Fruit fly (Drosophila melanogaster) whole organism, embryonic: Measurements from ENCODE around the gene CG31817.

Experiments
- Bgb ChIP-seq: fragments of 200-800 bp; sonication (Bioruptor generic); IDR thresholded peaks from 2 replicates; pipeline ENCODE4 v1.3.6; 2022; ENCODE audit warnings: missing biosample characterization, missing genetic modification characterization; ENCODE audit not compliant: partially characterized antibody
- CG10147 ChIP-seq: fragments of 200-800 bp; sonication (Bioruptor generic); optimal IDR thresholded peaks from 2 replicates; lab custom pipeline; 2019; ENCODE audit warnings: missing biosample characterization, mild to moderate bottlenecking, missing genetic modification characterization, moderate library complexity
- CG14860 ChIP-seq: fragments of 200-800 bp; sonication (Bioruptor generic); IDR thresholded peaks from 3 replicates; pipeline ENCODE4 v1.3.6; 2022; ENCODE audit warnings: missing biosample characterization, missing genetic modification characterization; ENCODE audit not compliant: partially characterized antibody
- CG16813 ChIP-seq: fragments of 200-800 bp; sonication (Bioruptor generic); IDR thresholded peaks from 3 replicates; pipeline ENCODE4 v1.3.6; 2022; ENCODE audit warnings: missing biosample characterization, missing genetic modification characterization; ENCODE audit not compliant: partially characterized antibody
- CG17829 ChIP-seq: fragments of 200-800 bp; optimal IDR thresholded peaks from 2 replicates; lab custom pipeline; 2019; ENCODE audit warnings: missing biosample characterization, mild to moderate bottlenecking, missing genetic modification characterization, moderate library complexity
- CG2199 ChIP-seq: fragments of 200-800 bp; sonication (Bioruptor generic); IDR thresholded peaks from 3 replicates; pipeline ENCODE4 v1.3.6; 2022; ENCODE audit warnings: missing biosample characterization, missing genetic modification characterization
- CG2202 ChIP-seq: fragments of 200-800 bp; sonication (Bioruptor generic); optimal IDR thresholded peaks from 2 replicates; lab custom pipeline; 2018; ENCODE audit warnings: missing biosample characterization, mild to moderate bottlenecking, missing genetic modification characterization
- CG30020 ChIP-seq: fragments of 200-800 bp; optimal IDR thresholded peaks from 2 replicates; lab custom pipeline; 2019; ENCODE audit warnings: missing biosample characterization, mild to moderate bottlenecking, missing genetic modification characterization, moderate library complexity
- CG34224 ChIP-seq: fragments of 200-800 bp; sonication (Bioruptor generic); IDR thresholded peaks from 3 replicates; pipeline ENCODE4 v1.3.6; 2022; ENCODE audit warnings: missing biosample characterization, missing genetic modification characterization; ENCODE audit not compliant: partially characterized antibody
- CG3847 ChIP-seq: fragments of 200-800 bp; sonication (Bioruptor generic); IDR thresholded peaks from 2 replicates; pipeline ENCODE4 v1.3.6; 2022; ENCODE audit warnings: missing biosample characterization, missing genetic modification characterization
- CG3995 ChIP-seq: fragments of 200-800 bp; sonication (Bioruptor generic); optimal IDR thresholded peaks from 3 replicates; lab custom pipeline; 2016; ENCODE audit warnings: missing biosample characterization, missing genetic modification characterization
- CG42726 ChIP-seq: fragments of 200-800 bp; sonication (Bioruptor generic); IDR thresholded peaks from 2 replicates; pipeline ENCODE4 v1.3.6; 2022; ENCODE audit warnings: missing biosample characterization, missing genetic modification characterization; ENCODE audit not compliant: partially characterized antibody
- CG4360 ChIP-seq: fragments of 200-800 bp; sonication (Bioruptor generic); IDR thresholded peaks from 2 replicates; pipeline ENCODE4 v1.3.6; 2022; ENCODE audit warnings: missing biosample characterization, missing genetic modification characterization
- CG4617 ChIP-seq: fragments of 200-800 bp; sonication (Bioruptor generic); optimal IDR thresholded peaks from 3 replicates; lab custom pipeline; 2016; ENCODE audit warnings: missing biosample characterization, missing genetic modification characterization, borderline replicate concordance
- CG7928 ChIP-seq: fragments of 200-800 bp; sonication (Bioruptor generic); optimal IDR thresholded peaks from 2 replicates; lab custom pipeline; 2017; ENCODE audit warnings: missing biosample characterization, mild to moderate bottlenecking, missing genetic modification characterization
- CG7963 ChIP-seq: fragments of 200-800 bp; sonication (Bioruptor generic); IDR thresholded peaks from 3 replicates; pipeline ENCODE4 v1.3.6; 2022; ENCODE audit warnings: missing biosample characterization, missing genetic modification characterization; ENCODE audit not compliant: partially characterized antibody
- CG9797 ChIP-seq: fragments of 200-800 bp; sonication (Bioruptor generic); optimal IDR thresholded peaks from 3 replicates; lab custom pipeline; 2018; ENCODE audit warnings: missing biosample characterization, mild to moderate bottlenecking, missing genetic modification characterization
- CoRest ChIP-seq: fragments of 200-800 bp; sonication (Bioruptor generic); optimal IDR thresholded peaks from 3 replicates; lab custom pipeline; 2018; ENCODE audit warnings: missing biosample characterization, mild to moderate bottlenecking, missing genetic modification characterization, moderate library complexity
- Dll ChIP-seq: fragments of 200-800 bp; sonication (Bioruptor generic); IDR thresholded peaks from 4 replicates; pipeline ENCODE4 v1.3.6; 2022; ENCODE audit warnings: missing biosample characterization, missing genetic modification characterization; ENCODE audit not compliant: partially characterized antibody
- Ets65A ChIP-seq: fragments of 200-800 bp; sonication (Bioruptor generic); peaks from one replicate; lab custom pipeline; 2016; ENCODE audit warnings: missing biosample characterization, missing genetic modification characterization
- Ets97D ChIP-seq: fragments of 200-800 bp; sonication (Bioruptor generic); optimal IDR thresholded peaks from 3 replicates; lab custom pipeline; 2016; ENCODE audit warnings: missing biosample characterization, missing genetic modification characterization
- HLH4C ChIP-seq: fragments of 200-800 bp; sonication (Bioruptor generic); IDR thresholded peaks from 3 replicates; pipeline ENCODE4 v1.3.6; 2022; ENCODE audit warnings: missing biosample characterization, missing genetic modification characterization; ENCODE audit not compliant: partially characterized antibody
- Hmr ChIP-seq: fragments of 200-800 bp; sonication (Bioruptor generic); optimal IDR thresholded peaks from 3 replicates; lab custom pipeline; 2017; ENCODE audit warnings: mild to moderate bottlenecking, missing biosample characterization, missing genetic modification reagents, missing genetic modification characterization
- Hsf ChIP-seq: fragments of 200-800 bp; sonication (Bioruptor generic); optimal IDR thresholded peaks from 3 replicates; lab custom pipeline; 2016; ENCODE audit warnings: missing biosample characterization, missing genetic modification characterization
- Jarid2 ChIP-seq: fragments of 200-800 bp; sonication (Bioruptor generic); optimal IDR thresholded peaks from 3 replicates; lab custom pipeline; 2017; ENCODE audit warnings: mild to moderate bottlenecking, missing biosample characterization, missing genetic modification reagents, missing genetic modification characterization
- Oli ChIP-seq: fragments of 200-800 bp; sonication (Bioruptor generic); optimal IDR thresholded peaks from 2 replicates; lab custom pipeline; 2018; ENCODE audit warnings: missing biosample characterization, mild to moderate bottlenecking, missing genetic modification characterization, moderate library complexity
- Sin3A ChIP-seq: fragments of >200 bp; optimal IDR thresholded peaks from 2 replicates; lab custom pipeline; 2018
- Stat92E ChIP-seq, 3 experiments: fragments of >200 bp in 2 of 3; fragments of 200-800 bp in 1 of 3; sonication (Bioruptor generic) in 1 of 3; optimal IDR thresholded peaks; 2 replicates each; lab custom pipeline; 2017 to 2019; ENCODE audit warnings: missing biosample characterization in 3 of 3, missing genetic modification characterization in 3 of 3, mild to moderate bottlenecking in 1 of 3, moderate library complexity in 1 of 3
- Vsx1 ChIP-seq: fragments of 200-800 bp; sonication (Bioruptor generic); optimal IDR thresholded peaks from 2 replicates; lab custom pipeline; 2017; ENCODE audit warnings: missing biosample characterization, mild to moderate bottlenecking, missing genetic modification characterization, missing genetic modification reagents
- Xbp1 ChIP-seq: fragments of 200-800 bp; sonication (Bioruptor generic); optimal IDR thresholded peaks from 3 replicates; lab custom pipeline; 2016; ENCODE audit warnings: missing biosample characterization, mild to moderate bottlenecking, missing genetic modification characterization
- chinmo ChIP-seq: fragments of 200-800 bp; sonication (Bioruptor generic); IDR thresholded peaks from 4 replicates; pipeline ENCODE4 v1.3.6; 2022; ENCODE audit warnings: missing biosample characterization, missing genetic modification characterization; ENCODE audit not compliant: partially characterized antibody
- dmrt11E ChIP-seq: fragments of 200-800 bp; sonication (Bioruptor generic); optimal IDR thresholded peaks from 3 replicates; lab custom pipeline; 2018; ENCODE audit warnings: missing biosample characterization, mild to moderate bottlenecking, missing genetic modification characterization, moderate library complexity
- fu2 ChIP-seq: fragments of 200-800 bp; sonication (Bioruptor generic); optimal IDR thresholded peaks from 2 replicates; lab custom pipeline; 2016; ENCODE audit warnings: missing biosample characterization, missing genetic modification characterization
- gfzf ChIP-seq: fragments of 200-800 bp; sonication (Bioruptor generic); optimal IDR thresholded peaks from 2 replicates; lab custom pipeline; 2016; ENCODE audit warnings: missing biosample characterization, mild to moderate bottlenecking, missing genetic modification characterization, moderate library complexity
- gt ChIP-seq: fragments of 200-800 bp; sonication (Bioruptor generic); IDR thresholded peaks from 2 replicates; pipeline ENCODE4 v1.3.6; 2022; ENCODE audit warnings: missing biosample characterization, missing genetic modification characterization
- inv ChIP-seq: fragments of 200-800 bp; sonication (Bioruptor generic); IDR thresholded peaks from 2 replicates; pipeline ENCODE4 v1.3.6; 2022; ENCODE audit warnings: missing biosample characterization, missing genetic modification characterization; ENCODE audit not compliant: partially characterized antibody
- nerfin-1 ChIP-seq: fragments of 200-800 bp; sonication (Bioruptor generic); optimal IDR thresholded peaks from 3 replicates; lab custom pipeline; 2019; ENCODE audit warnings: missing biosample characterization, mild to moderate bottlenecking, missing genetic modification characterization, moderate library complexity
- nerfin-2 ChIP-seq: fragments of 200-800 bp; sonication (Bioruptor generic); IDR thresholded peaks from 2 replicates; pipeline ENCODE4 v1.3.6; 2022; ENCODE audit warnings: missing biosample characterization, missing genetic modification characterization; ENCODE audit not compliant: partially characterized antibody
- pum ChIP-seq: fragments of 200-800 bp; sonication (Bioruptor generic); optimal IDR thresholded peaks from 2 replicates; lab custom pipeline; 2016; ENCODE audit warnings: missing biosample characterization, missing genetic modification characterization
- sens ChIP-seq: fragments of 200-800 bp; sonication (Bioruptor generic); peaks from one replicate; lab custom pipeline; 2016; ENCODE audit warnings: missing biosample characterization, missing genetic modification characterization
- stwl ChIP-seq: fragments of 200-800 bp; sonication (Bioruptor generic); optimal IDR thresholded peaks from 3 replicates; lab custom pipeline; 2018; ENCODE audit warnings: missing biosample characterization, mild to moderate bottlenecking, missing genetic modification characterization, moderate library complexity
- sug ChIP-seq: fragments of 200-800 bp; optimal IDR thresholded peaks from 2 replicates; lab custom pipeline; 2019; ENCODE audit warnings: missing biosample characterization, mild to moderate bottlenecking, missing genetic modification characterization, moderate library complexity
- tna ChIP-seq: fragments of 200-800 bp; sonication (Bioruptor generic); IDR thresholded peaks from 2 replicates; pipeline ENCODE4 v1.3.6; 2022; ENCODE audit warnings: missing biosample characterization, missing genetic modification characterization; ENCODE audit not compliant: partially characterized antibody
- trem ChIP-seq: fragments of 200-800 bp; optimal IDR thresholded peaks from 3 replicates; lab custom pipeline; 2019; ENCODE audit warnings: missing biosample characterization, mild to moderate bottlenecking, missing genetic modification characterization, moderate library complexity
- twi ChIP-seq: fragments of 200-800 bp; optimal IDR thresholded peaks from 2 replicates; lab custom pipeline; 2019; ENCODE audit warnings: missing biosample characterization, mild to moderate bottlenecking, missing genetic modification characterization, moderate library complexity
- wor ChIP-seq: fragments of 200-800 bp; sonication (Bioruptor generic); IDR thresholded peaks from 2 replicates; pipeline ENCODE4 v1.3.6; 2022; ENCODE audit warnings: missing biosample characterization, missing genetic modification characterization
- zen2 ChIP-seq: fragments of 200-800 bp; sonication (Bioruptor generic); IDR thresholded peaks from 3 replicates; pipeline ENCODE4 v1.3.6; 2022; ENCODE audit warnings: missing biosample characterization, missing genetic modification characterization; ENCODE audit not compliant: partially characterized antibody

Gene CG31817

dm6 chr2L:16356249-16357025, 18.8 kb upstream of the CG31817 start, which contains the start of gene CaBP1 (continued):
- peak; percentile 87 for TF ChIP-seq tna (GFP tag; lab: Robert Waterston, UW)
- peak; percentile 98 for TF ChIP-seq CG34224 (GFP tag; lab: Robert Waterston, UW)
- peak; percentile 39 for TF ChIP-seq CG3847
- peak; percentile 16 for TF ChIP-seq Hmr
- peak; percentile 84 for TF ChIP-seq CG14860 (GFP tag; lab: Robert Waterston, UW)
- peak; percentile 89 for TF ChIP-seq inv (GFP tag; lab: Robert Waterston, UW)
- no peak for TF ChIP-seq Oli
- TF ChIP-seq Hsf, result no peak
- peak; percentile 75 for TF ChIP-seq stwl (tag; lab: Kevin White, UChicago)
- TF ChIP-seq sens (GFP tag; lab: Kevin White, UChicago), result peak; percentile 85
- TF ChIP-seq CG17829, result peak; percentile 31
- no peak for TF ChIP-seq Vsx1 (GFP tag; lab: Kevin White, UChicago)
- peak; percentile 79 for TF ChIP-seq CG3995 (GFP tag; lab: Kevin White, UChicago)
- no peak for TF ChIP-seq CG4360
- TF ChIP-seq twi (tag; lab: Kevin White, UChicago), result no peak
- TF ChIP-seq CG7928 (GFP tag; lab: Kevin White, UChicago), result no peak
- peak; percentile 18 for TF ChIP-seq gfzf (GFP tag; lab: Kevin White, UChicago)
- TF ChIP-seq CG9797 (GFP tag; lab: Kevin White, UChicago), result peak; percentile 24
- TF ChIP-seq CG2199 (GFP tag; lab: Robert Waterston, UW), result no peak
- TF ChIP-seq Jarid2, result peak; percentile 27
- peak; percentile 40 for TF ChIP-seq CG30020
- no peak for TF ChIP-seq dmrt11E
- peak; percentile 62; the same call in 1 of the 2 replicates for TF ChIP-seq CG42726 (GFP tag; lab: Robert Waterston, UW)
- peak; percentile 18 for TF ChIP-seq CoRest
- peak; percentile 95 for TF ChIP-seq CG16813 (GFP tag; lab: Robert Waterston, UW)
- no peak for TF ChIP-seq pum
- peak in 1 of 3 experiments; percentile 58 for TF ChIP-seq Stat92E (GFP tag; optimal IDR thresholded peaks at IDR 0.05; lab: Kevin White, UChicago)
- peak; percentile 5 for TF ChIP-seq CG4617
- TF ChIP-seq chinmo (GFP tag; lab: Robert Waterston, UW), result peak; percentile 91; the same call in 3 of the 4 replicates
- peak; percentile 72 for TF ChIP-seq Sin3A (lab: Kevin White, UChicago)
- TF ChIP-seq Ets65A (GFP tag; lab: Kevin White, UChicago), result no peak
- peak; percentile 19 for TF ChIP-seq CG10147 (GFP tag; lab: Kevin White, UChicago)
- TF ChIP-seq fu2 (GFP tag; lab: Kevin White, UChicago), result no peak
- TF ChIP-seq nerfin-2 (GFP tag; lab: Robert Waterston, UW), result peak; percentile 84
- peak; percentile 64 for TF ChIP-seq trem (tag; lab: Kevin White, UChicago)
- TF ChIP-seq wor (GFP tag; lab: Robert Waterston, UW), result no peak
- TF ChIP-seq Xbp1 (GFP tag; lab: Kevin White, UChicago), result peak; percentile 97
- TF ChIP-seq Ets97D, result peak; percentile 42
- TF ChIP-seq nerfin-1 (tag; lab: Kevin White, UChicago), result no peak
- TF ChIP-seq sug, result peak; percentile 4
- no peak for TF ChIP-seq gt (GFP tag; lab: Robert Waterston, UW)
- no peak for TF ChIP-seq CG2202 (tag; lab: Kevin White, UChicago)
- peak; percentile 84 for TF ChIP-seq CG7963 (GFP tag; lab: Robert Waterston, UW)
- TF ChIP-seq Bgb, result peak; percentile 90
- peak; percentile 93 for TF ChIP-seq HLH4C (GFP tag; lab: Robert Waterston, UW)
- TF ChIP-seq zen2 (GFP tag; lab: Robert Waterston, UW), result peak; percentile 93; the same call in 2 of the 3 replicates
- TF ChIP-seq Dll (GFP tag; lab: Robert Waterston, UW), result peak; percentile 99
